Worm (Caenorhabditis elegans) whole organism, L1 larva: Measurements from ENCODE around the gene col-83.

ENCODE experiments used
- C04F5.9 ChIP-seq: sonication (generic microtip); optimal IDR thresholded peaks from 2 replicates; lab custom pipeline; 2016; ENCODE audit warnings: missing genetic modification characterization, missing compliant biosample characterization
- C16A3.4 ChIP-seq: fragments of 150-350 bp; optimal IDR thresholded peaks from 2 replicates; lab custom pipeline; 2014; ENCODE audit warnings: missing biosample characterization, missing genetic modification characterization
- Y116A8C.19 ChIP-seq: sonication (generic microtip); optimal IDR thresholded peaks from 2 replicates; lab custom pipeline; 2016; ENCODE audit warnings: missing compliant biosample characterization, missing genetic modification characterization, borderline replicate concordance
- aha-1 ChIP-seq: fragments of 150-350 bp; optimal IDR thresholded peaks from 2 replicates; lab custom pipeline; 2014; ENCODE audit warnings: missing biosample characterization, missing genetic modification characterization
- aly-2 ChIP-seq: fragments of 150-350 bp; optimal IDR thresholded peaks from 2 replicates; lab custom pipeline; 2014; ENCODE audit warnings: missing biosample characterization, missing genetic modification characterization
- blmp-1 ChIP-seq: fragments of 150-350 bp; optimal IDR thresholded peaks from 2 replicates; lab custom pipeline; 2014; ENCODE audit warnings: missing biosample characterization, missing genetic modification characterization
- ceh-63 ChIP-seq: fragments of 200-800 bp; sonication (Bioruptor generic); optimal IDR thresholded peaks from 2 replicates; lab custom pipeline; 2018; ENCODE audit warnings: mild to moderate bottlenecking, missing genetic modification characterization, missing compliant biosample characterization
- ceh-88 ChIP-seq: fragments of 200-800 bp; sonication (Bioruptor generic); IDR thresholded peaks from 2 replicates; pipeline ENCODE4 v1.3.6; 2022; ENCODE audit warnings: missing genetic modification characterization, missing compliant biosample characterization
- ceh-90 ChIP-seq: sonication (generic microtip); optimal IDR thresholded peaks from 2 replicates; lab custom pipeline; 2016; ENCODE audit warnings: missing genetic modification characterization, missing compliant biosample characterization
- dsc-1 ChIP-seq: sonication (generic microtip); optimal IDR thresholded peaks from 2 replicates; lab custom pipeline; 2016; ENCODE audit warnings: mild to moderate bottlenecking, missing genetic modification characterization, missing compliant biosample characterization
- elt-3 ChIP-seq, 6 experiments: fragments of 150-350 bp in 1 of 6; sonication (generic microtip); optimal IDR thresholded peaks; 2 replicates each; lab custom pipeline; 2017 to 2018; ENCODE audit warnings: missing biosample characterization in 6 of 6, missing genetic modification characterization in 6 of 6, inconsistent platforms in 1 of 6
- ets-5 ChIP-seq: fragments of 200-800 bp; sonication (Bioruptor generic); IDR thresholded peaks from 2 replicates; pipeline ENCODE4 v1.3.6; 2022; ENCODE audit warnings: missing genetic modification characterization, missing compliant biosample characterization
- fos-1 ChIP-seq: fragments of 150-350 bp; optimal IDR thresholded peaks from 2 replicates; lab custom pipeline; 2014; ENCODE audit warnings: missing biosample characterization, missing genetic modification characterization
- hlh-17 ChIP-seq: fragments of 200-800 bp; sonication (Bioruptor generic); optimal IDR thresholded peaks from 2 replicates; lab custom pipeline; 2018; ENCODE audit warnings: missing genetic modification characterization, mild to moderate bottlenecking, missing compliant biosample characterization, moderate library complexity, borderline replicate concordance
- hlh-4 ChIP-seq: sonication (generic microtip); optimal IDR thresholded peaks from 2 replicates; lab custom pipeline; 2016; ENCODE audit warnings: mild to moderate bottlenecking, missing genetic modification characterization, missing compliant biosample characterization
- lin-14 ChIP-seq: fragments of 200-800 bp; sonication (Bioruptor generic); optimal IDR thresholded peaks from 2 replicates; lab custom pipeline; 2018; ENCODE audit warnings: mild to moderate bottlenecking, missing genetic modification characterization, moderate library complexity, missing compliant biosample characterization
- lin-15B ChIP-seq: fragments of 150-350 bp; sonication (generic microtip); optimal IDR thresholded peaks from 3 replicates; lab custom pipeline; 2014; ENCODE audit warnings: missing biosample characterization, missing genetic modification characterization
- lsy-2 ChIP-seq, 2 experiments: fragments of 150-350 bp; optimal IDR thresholded peaks; 2 replicates each; lab custom pipeline; 2014; ENCODE audit warnings: missing biosample characterization in 2 of 2, missing genetic modification characterization in 2 of 2
- mab-9 ChIP-seq: fragments of 200-800 bp; sonication (Bioruptor generic); IDR thresholded peaks from 2 replicates; pipeline ENCODE4 v1.3.6; 2022; ENCODE audit warnings: missing genetic modification reagents, missing genetic modification characterization, missing compliant biosample characterization
- mef-2 ChIP-seq: fragments of 150-350 bp; optimal IDR thresholded peaks from 2 replicates; lab custom pipeline; 2014; ENCODE audit warnings: missing biosample characterization, missing genetic modification characterization
- mep-1 ChIP-seq: fragments of 150-350 bp; optimal IDR thresholded peaks from 2 replicates; lab custom pipeline; 2014; ENCODE audit warnings: missing biosample characterization, missing genetic modification characterization
- nhr-20 ChIP-seq: sonication (generic microtip); optimal IDR thresholded peaks from 2 replicates; lab custom pipeline; 2016; ENCODE audit warnings: mild to moderate bottlenecking, missing genetic modification characterization, missing compliant biosample characterization
- nhr-28 ChIP-seq: fragments of 150-350 bp; optimal IDR thresholded peaks from 2 replicates; lab custom pipeline; 2014; ENCODE audit warnings: missing biosample characterization, missing genetic modification characterization
- nhr-71 ChIP-seq: sonication (generic microtip); optimal IDR thresholded peaks from 2 replicates; lab custom pipeline; 2016; ENCODE audit warnings: mild to moderate bottlenecking, missing genetic modification characterization, moderate library complexity, missing compliant biosample characterization
- nhr-84 ChIP-seq: sonication (generic microtip); optimal IDR thresholded peaks from 2 replicates; lab custom pipeline; 2017; ENCODE audit warnings: missing biosample characterization, missing genetic modification characterization
- nhr-85 ChIP-seq: sonication (generic microtip); peaks from one replicate; lab custom pipeline; 2016; ENCODE audit warnings: missing genetic modification characterization, inconsistent platforms, missing compliant biosample characterization
- nhr-90 ChIP-seq: sonication (generic microtip); optimal IDR thresholded peaks from 2 replicates; lab custom pipeline; 2016; ENCODE audit warnings: mild to moderate bottlenecking, missing genetic modification characterization, missing compliant biosample characterization; ENCODE audit not compliant: poor library complexity
- rnt-1 ChIP-seq: sonication (generic microtip); optimal IDR thresholded peaks from 2 replicates; lab custom pipeline; 2016; ENCODE audit warnings: mild to moderate bottlenecking, missing genetic modification characterization, moderate library complexity, missing compliant biosample characterization
- snu-23 ChIP-seq: sonication (generic microtip); optimal IDR thresholded peaks from 2 replicates; lab custom pipeline; 2016; ENCODE audit warnings: missing genetic modification characterization, missing compliant biosample characterization
- sptf-1 ChIP-seq: fragments of 150-350 bp; optimal IDR thresholded peaks from 2 replicates; lab custom pipeline; 2014; ENCODE audit warnings: missing biosample characterization, missing genetic modification characterization
- tbx-2 ChIP-seq: sonication (generic microtip); optimal IDR thresholded peaks from 2 replicates; lab custom pipeline; 2016; ENCODE audit warnings: missing genetic modification characterization, missing compliant biosample characterization
- tlp-1 ChIP-seq: fragments of 150-350 bp; optimal IDR thresholded peaks from 2 replicates; lab custom pipeline; 2014; ENCODE audit warnings: missing biosample characterization, missing genetic modification characterization
- unc-130 ChIP-seq: fragments of 150-350 bp; optimal IDR thresholded peaks from 2 replicates; lab custom pipeline; 2017; ENCODE audit warnings: missing biosample characterization, missing genetic modification characterization, inconsistent platforms
- unc-62 ChIP-seq: fragments of 150-350 bp; optimal IDR thresholded peaks from 2 replicates; lab custom pipeline; 2014; ENCODE audit warnings: missing biosample characterization, missing genetic modification reagents, missing genetic modification characterization
- vab-15 ChIP-seq: sonication (generic microtip); optimal IDR thresholded peaks from 2 replicates; lab custom pipeline; 2017; ENCODE audit warnings: missing genotype, mild to moderate bottlenecking, missing genetic modification characterization, missing compliant biosample characterization
- xbp-1 ChIP-seq: sonication (generic microtip); optimal IDR thresholded peaks from 2 replicates; lab custom pipeline; 2016; ENCODE audit warnings: missing genetic modification characterization, missing compliant biosample characterization
- zag-1 ChIP-seq: fragments of 150-350 bp; optimal IDR thresholded peaks from 2 replicates; lab custom pipeline; 2014; ENCODE audit warnings: missing biosample characterization, missing genetic modification characterization
- ztf-11 ChIP-seq, 2 experiments: sonication (generic microtip); optimal IDR thresholded peaks; 2 replicates each; lab custom pipeline; 2016 to 2017; ENCODE audit warnings: missing genetic modification characterization in 2 of 2, missing biosample characterization in 1 of 2, missing compliant biosample characterization in 1 of 2
- ztf-4 ChIP-seq: fragments of 150-350 bp; optimal IDR thresholded peaks from 2 replicates; lab custom pipeline; 2014; ENCODE audit warnings: missing biosample characterization, missing genetic modification characterization

Gene col-83

ce11 chrII:11041027-11041426 lies 4.7 kb downstream of the col-83 start, which contains the start of gene cey-1:
Gene cey-1 (minus strand): TSS chrII:11041206.
- TF ChIP-seq nhr-84 (tag; lab: Kevin White, UChicago) (no peak), blmp-1 (tag; lab: Kevin White, UChicago) (peak; percentile 5), dsc-1 (tag; lab: Kevin White, UChicago) (no peak)
- TF ChIP-seq, all 84 proteins: peak for 1

- TF ChIP-seq rnt-1 (no peak), nhr-85 (tag; lab: Kevin White, UChicago) (peak; percentile 48), lsy-2 (tag; optimal IDR thresholded peaks at IDR 0.05; lab: Kevin White, UChicago) (no peak), tbx-2 (tag; lab: Kevin White, UChicago) (no peak)
- TF ChIP-seq, all 84 proteins: peak for 1
Measured at ce11 chrII:11040140-11040539, 5.6 kb downstream of the col-83 start.

- TF ChIP-seq zag-1: no peak
- TF ChIP-seq nhr-84 (tag; lab: Kevin White, UChicago): no peak
- TF ChIP-seq ztf-11 (tag; optimal IDR thresholded peaks at IDR 0.05; lab: Kevin White, UChicago): no peak
- TF ChIP-seq nhr-90 (tag; lab: Kevin White, UChicago): no peak
- no peak for TF ChIP-seq unc-62 (GFP tag; lab: Kevin White, UChicago)
- no peak for TF ChIP-seq xbp-1 (tag; lab: Kevin White, UChicago)
- TF ChIP-seq nhr-71 (tag; lab: Kevin White, UChicago): no peak
Measured at ce11 chrII:11035774-11036173, 10.0 kb downstream of the col-83 start, which contains the start of gene srlf-15. Gene srlf-15 (plus strand): TSS chrII:11036074.

ce11 chrII:11032812-11033211 lies 13.0 kb downstream of the col-83 start:
- TF ChIP-seq mab-9 (GFP tag; lab: Robert Waterston, UW) (no peak), nhr-71 (tag; lab: Kevin White, UChicago) (no peak), C16A3.4 (tag; lab: Kevin White, UChicago) (no peak), dsc-1 (tag; lab: Kevin White, UChicago) (no peak), nhr-84 (tag; lab: Kevin White, UChicago) (no peak), nhr-28 (tag; lab: Kevin White, UChicago) (no peak), ceh-90 (tag; lab: Kevin White, UChicago) (no peak), ztf-4 (tag; lab: Kevin White, UChicago) (no peak), zag-1 (no peak), ets-5 (GFP tag; lab: Robert Waterston, UW) (no peak), lin-15B (tag; lab: Kevin White, UChicago) (no peak), tlp-1 (tag; lab: Kevin White, UChicago) (no peak), hlh-17 (no peak), ceh-88 (GFP tag; lab: Robert Waterston, UW) (no peak), sptf-1 (tag; lab: Kevin White, UChicago) (no peak), C04F5.9 (tag; lab: Kevin White, UChicago) (no peak), fos-1 (no peak)

- TF ChIP-seq snu-23 (GFP tag; lab: Kevin White, UChicago): no peak
Measured at ce11 chrII:11030297-11030696, 15.5 kb downstream of the col-83 start, which contains the start of gene nlp-18. Gene nlp-18 (minus strand): TSS chrII:11030397.

ce11 chrII:11027777-11028176 lies 18.0 kb downstream of the col-83 start:
- TF ChIP-seq nhr-84 (tag; lab: Kevin White, UChicago) (no peak), lin-14 (GFP tag; lab: Kevin White, UChicago) (peak; percentile 7), aly-2 (tag; lab: Kevin White, UChicago) (peak; percentile 9), vab-15 (tag; lab: Kevin White, UChicago) (no peak)

ce11 chrII:11025566-11025965 lies 20.2 kb downstream of the col-83 start, which contains the start of gene F33A8.7:
Gene F33A8.7 (minus strand): TSS chrII:11025666.
- no peak for TF ChIP-seq mef-2
- TF ChIP-seq elt-3 (tag; optimal IDR thresholded peaks at IDR 0.05; lab: Kevin White, UChicago): no peak
- no peak for TF ChIP-seq hlh-4
- no peak for TF ChIP-seq fos-1
- no peak for TF ChIP-seq C16A3.4 (tag; lab: Kevin White, UChicago)
- no peak for TF ChIP-seq sptf-1 (tag; lab: Kevin White, UChicago)
- TF ChIP-seq ceh-63 (GFP tag; lab: Kevin White, UChicago): no peak
- TF ChIP-seq mep-1 (tag; lab: Kevin White, UChicago): no peak
- TF ChIP-seq Y116A8C.19 (tag; lab: Kevin White, UChicago): no peak
- no peak for TF ChIP-seq snu-23 (GFP tag; lab: Kevin White, UChicago)
- TF ChIP-seq nhr-20 (tag; lab: Kevin White, UChicago): no peak
- TF ChIP-seq tbx-2 (tag; lab: Kevin White, UChicago): no peak
- no peak for TF ChIP-seq unc-130 (tag; lab: Kevin White, UChicago)
- TF ChIP-seq aha-1 (tag; lab: Kevin White, UChicago): no peak
- no peak for TF ChIP-seq ceh-88 (GFP tag; lab: Robert Waterston, UW)
- TF ChIP-seq hlh-17: no peak
